Fruit fly (Drosophila melanogaster) ovary, adult (tissue): ENCODE results near the gene Atac1.

Experiments
- CG17801 ChIP-seq: fragments of 200-800 bp; optimal IDR thresholded peaks from 2 replicates; lab custom pipeline; 2019; ENCODE audit warnings: missing biosample characterization, mild to moderate bottlenecking, missing genetic modification characterization, moderate library complexity; ENCODE audit not compliant: partially characterized antibody

Atac1 gene

DNA sequence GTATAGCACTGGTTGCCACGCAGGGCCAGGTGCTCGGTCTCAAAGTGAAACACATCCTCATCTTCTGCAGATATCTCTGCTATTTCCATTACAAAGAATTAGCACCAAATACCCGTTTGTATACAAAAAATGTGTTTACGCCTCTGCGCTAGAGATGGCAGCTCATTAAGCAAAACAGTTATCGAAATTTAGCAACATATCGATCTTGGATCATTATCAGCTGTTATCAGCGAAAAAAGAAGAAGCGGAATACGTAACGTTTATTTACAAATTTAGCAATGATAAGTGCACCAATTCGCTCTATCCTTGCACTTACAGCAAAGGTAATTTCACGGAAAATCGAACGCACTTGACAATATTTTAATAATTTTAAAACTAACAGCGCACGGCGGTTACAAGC is at the start of gene Atac1, which contains the start of gene Hmgcl:
Gene Atac1 (minus strand): TSS at position 164 of the 400 bp plus-strand sequence.
Gene Hmgcl (plus strand): TSS at position 213 of the 400 bp plus-strand sequence.
- no peak for TF ChIP-seq CG17801 (GFP tag; lab: Kevin White, UChicago)

DNA sequence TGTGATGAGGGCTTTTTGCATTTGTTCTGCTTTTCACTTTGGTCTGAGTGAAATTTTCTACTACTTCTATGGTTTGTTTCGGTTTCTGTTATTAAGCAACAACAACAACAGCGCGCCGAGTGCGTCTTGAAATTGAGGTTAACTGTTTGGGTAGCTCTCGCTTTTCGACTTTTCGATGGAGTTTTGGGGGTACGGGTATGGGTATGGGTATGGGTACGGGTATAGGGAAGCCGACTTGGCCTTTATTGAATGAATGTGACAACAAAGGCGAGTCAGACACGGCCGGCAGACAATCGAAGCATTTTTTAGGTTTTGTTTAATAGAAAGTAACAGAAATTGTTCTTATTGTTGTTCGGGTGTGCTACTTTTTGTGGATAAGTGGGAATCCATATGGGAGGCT is 47.4 kb upstream of the Atac1 start:
- TF ChIP-seq CG17801 (GFP tag; lab: Kevin White, UChicago): no peak

DNA sequence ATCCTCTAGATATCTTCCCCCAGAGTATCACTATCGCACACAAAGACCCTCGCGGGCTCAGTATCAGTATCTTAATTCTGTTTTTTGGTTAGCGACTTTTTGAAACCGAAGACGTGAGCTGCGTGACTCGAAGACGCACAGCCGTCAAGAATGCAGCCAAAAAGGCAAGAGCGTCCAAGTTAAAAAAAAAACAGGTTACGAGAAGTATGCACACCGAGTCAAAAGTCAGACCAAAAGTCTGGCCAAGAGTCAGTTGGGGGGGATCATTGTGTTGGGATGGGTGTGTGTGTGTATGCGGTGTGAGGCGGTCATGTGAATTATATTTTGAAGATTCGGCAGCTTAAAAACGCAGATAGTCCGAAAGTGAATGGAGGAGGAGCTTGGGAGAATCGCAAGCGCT is 45.4 kb upstream of the Atac1 start:
- TF ChIP-seq CG17801 (GFP tag; lab: Kevin White, UChicago): no peak

DNA sequence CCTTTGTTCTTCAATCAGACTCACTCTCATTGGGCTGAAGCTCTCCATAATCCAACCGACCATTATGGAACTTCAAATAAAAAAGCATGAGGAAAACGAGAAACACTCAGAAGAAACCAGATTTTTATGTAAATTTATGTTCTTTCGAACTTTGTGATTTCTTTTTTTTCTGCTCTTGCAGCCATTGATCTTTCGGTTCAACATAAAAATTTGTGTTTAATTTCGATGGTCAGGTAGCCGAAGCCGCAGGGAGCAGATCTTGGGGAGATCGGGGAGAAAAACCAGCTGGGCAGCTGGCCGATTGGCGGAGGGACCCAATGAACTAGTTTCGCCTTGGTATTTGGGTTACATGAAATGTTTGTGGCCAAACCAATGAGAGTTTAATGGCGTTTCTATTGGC is 44.2 kb upstream of the Atac1 start:
- TF ChIP-seq CG17801 (GFP tag; lab: Kevin White, UChicago): no peak

DNA sequence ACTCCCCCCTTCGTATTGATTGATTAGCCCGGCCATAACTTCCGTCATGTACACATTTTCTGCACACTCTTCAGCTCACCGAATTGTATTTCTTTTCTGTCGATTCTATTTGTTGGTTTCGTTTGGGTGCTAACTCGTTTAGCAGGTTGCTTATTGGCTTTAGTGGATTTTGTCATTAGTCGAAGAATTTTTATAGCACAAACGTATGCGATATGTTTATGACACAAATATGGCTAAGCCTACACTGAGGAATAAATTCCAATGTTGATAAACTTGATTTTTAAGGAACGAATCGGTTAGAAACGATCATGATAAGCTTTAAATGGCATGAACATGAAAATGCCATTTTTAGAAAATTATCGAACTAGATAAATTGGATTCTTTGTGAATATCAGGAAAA is 38.6 kb upstream of the Atac1 start:
- TF ChIP-seq CG17801 (GFP tag; lab: Kevin White, UChicago): no peak

DNA sequence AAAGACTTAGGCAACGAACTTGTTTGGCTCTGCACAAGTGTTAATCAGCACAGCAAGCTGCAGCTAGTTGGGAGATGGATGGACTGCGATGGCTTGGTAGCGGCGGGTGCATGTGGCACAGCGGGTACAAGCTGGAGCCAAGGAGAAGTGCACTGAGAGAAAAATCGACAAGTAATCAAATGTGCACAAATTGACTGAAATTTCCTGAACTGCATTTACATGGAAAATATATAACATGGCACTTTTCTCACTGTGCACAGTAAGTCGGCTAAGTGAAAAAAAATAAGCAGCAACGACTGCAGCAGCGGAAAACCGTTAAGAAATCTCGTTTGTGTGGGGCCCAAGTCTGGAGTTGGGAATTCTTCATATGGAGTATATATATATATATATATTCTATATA is 31.0 kb upstream of the Atac1 start:
- TF ChIP-seq CG17801 (GFP tag; lab: Kevin White, UChicago): no peak

DNA sequence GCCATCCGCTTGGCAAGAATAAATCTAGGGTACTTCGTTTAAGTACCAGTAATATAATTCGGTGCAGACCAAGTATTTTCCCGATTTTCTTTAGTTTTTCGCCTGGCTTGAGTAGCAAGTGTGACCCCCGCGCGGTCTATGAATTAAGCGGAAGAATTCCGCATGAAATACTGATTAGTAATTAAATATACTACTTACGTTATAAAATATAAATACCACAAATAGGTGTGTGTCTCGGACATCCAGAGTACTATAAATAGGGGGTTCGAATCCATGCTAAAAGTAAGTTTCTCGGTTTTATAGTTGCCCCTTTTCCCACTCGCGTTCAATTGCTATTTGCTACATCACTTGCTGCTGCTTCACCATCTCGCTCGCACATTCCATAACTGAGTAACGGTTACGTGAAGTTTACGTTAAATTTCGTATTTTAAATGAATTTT is 11.5 kb upstream of the Atac1 start, which contains the start of gene snRNP-U1-70K:
Gene snRNP-U1-70K (minus strand): TSS at position 141 of the 440 bp plus-strand sequence.
- TF ChIP-seq CG17801 (GFP tag; lab: Kevin White, UChicago): no peak

DNA sequence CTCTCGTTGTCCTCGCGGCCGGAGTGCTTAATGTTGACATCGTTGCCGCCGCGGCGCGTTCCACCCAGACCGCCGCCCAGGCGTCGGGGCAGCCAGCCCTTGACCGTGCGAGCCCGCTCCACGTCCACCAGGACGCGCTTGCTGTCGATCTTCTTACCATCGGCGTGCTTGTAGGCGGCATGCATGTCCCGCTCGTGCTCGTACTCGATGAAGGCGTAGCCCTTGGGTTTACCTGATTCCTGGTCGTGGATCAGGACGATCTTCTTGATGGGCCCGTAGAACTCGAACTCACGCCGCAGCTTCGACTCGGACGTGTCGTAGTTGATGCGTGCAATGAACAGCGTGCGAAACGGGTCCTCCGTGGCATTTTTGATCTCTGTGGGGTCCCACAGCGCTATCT is 10.7 kb upstream of the Atac1 start:
- TF ChIP-seq CG17801 (GFP tag; lab: Kevin White, UChicago): no peak

DNA sequence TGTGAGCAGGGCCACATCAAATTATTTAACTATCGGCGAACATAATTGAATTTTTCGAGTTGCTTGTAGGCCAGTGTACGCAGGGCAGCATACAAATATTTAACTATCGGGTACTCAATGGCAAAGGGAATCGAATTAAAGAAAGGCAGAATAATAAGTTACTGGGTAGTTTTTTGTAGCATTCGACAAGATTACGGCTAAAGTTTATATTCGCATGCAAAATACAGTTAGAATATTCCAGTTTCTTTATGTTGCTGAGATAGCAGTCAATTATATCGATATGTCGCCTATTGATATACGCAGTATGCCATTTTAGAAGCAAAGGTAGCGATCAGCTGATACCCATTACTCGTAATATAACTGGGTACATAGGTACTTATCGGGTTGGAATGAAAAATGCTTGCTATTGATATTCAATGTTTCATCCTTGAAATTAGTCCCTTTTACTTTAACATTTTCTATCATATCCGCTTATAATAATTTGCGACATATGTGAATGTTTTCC is 7.9 kb upstream of the Atac1 start:
- peak; percentile 1 for TF ChIP-seq CG17801 (GFP tag; lab: Kevin White, UChicago)

DNA sequence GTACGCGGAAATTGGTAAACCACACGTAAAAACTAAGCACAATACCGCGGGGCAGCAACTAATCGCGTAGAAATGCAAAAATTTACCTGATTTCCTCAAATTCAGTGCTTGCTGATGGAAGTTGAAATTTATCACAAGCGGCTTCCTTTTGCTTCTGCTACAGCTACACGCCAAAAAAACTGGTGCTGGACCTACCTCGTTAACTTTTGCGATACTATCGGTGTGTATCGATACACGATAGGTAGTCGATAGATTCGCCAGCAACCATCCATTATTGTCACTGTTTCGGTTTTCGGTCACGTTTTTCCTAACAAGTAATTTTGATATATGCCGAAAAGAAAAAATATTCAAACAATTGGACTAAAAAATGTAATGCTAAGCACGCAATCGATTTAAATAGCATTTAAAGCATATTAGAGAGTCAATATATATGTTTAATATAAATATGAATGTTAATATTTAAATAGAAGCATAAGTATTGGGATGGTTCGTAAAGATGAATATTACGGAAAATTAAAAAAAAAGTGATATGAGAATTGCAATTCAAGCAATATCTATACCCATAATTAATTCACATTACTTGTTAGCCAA is 7.4 kb upstream of the Atac1 start, which contains the start of gene Sumo:
Gene Sumo (minus strand): TSS at position 223 of the 591 bp plus-strand sequence.
- TF ChIP-seq CG17801 (GFP tag; lab: Kevin White, UChicago): no peak

DNA sequence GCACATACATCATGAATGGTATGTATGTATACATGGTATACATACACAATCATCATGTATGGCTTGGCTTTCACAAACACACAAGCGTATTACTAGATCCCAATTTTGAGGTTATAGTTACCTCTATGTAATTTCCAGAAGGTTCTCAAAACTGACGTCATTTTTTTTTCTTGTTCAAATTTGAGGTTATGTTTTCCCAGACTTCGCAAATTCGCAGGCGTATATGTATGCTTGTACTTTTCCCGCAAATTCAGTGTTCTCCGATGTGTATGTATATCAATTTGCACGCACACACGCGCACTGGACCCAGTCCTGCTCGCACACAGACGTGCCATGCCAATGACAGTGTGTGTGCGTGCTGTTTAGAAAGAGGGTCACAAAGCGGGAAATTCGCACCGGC is 6.2 kb upstream of the Atac1 start:
- no peak for TF ChIP-seq CG17801 (GFP tag; lab: Kevin White, UChicago)

DNA sequence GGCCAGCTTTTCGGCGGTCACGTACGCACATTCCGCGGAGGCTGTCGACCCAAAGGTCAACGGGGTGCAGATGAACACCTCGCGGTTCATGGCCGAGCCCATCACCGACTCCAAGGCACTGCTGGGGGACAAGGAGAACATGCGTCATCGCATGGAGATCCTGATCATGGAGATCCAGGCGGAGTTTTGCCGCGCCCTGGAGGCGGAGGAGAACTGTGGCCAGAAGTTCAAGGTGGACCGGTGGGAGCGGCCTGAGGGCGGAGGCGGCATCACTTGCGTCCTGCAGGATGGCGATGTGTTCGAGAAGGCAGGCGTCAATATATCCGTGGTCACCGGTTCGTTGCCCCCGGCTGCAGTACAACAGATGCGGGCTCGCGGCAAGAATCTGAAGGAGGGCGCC is 4.5 kb upstream of the Atac1 start:
- no peak for TF ChIP-seq CG17801 (GFP tag; lab: Kevin White, UChicago)

DNA sequence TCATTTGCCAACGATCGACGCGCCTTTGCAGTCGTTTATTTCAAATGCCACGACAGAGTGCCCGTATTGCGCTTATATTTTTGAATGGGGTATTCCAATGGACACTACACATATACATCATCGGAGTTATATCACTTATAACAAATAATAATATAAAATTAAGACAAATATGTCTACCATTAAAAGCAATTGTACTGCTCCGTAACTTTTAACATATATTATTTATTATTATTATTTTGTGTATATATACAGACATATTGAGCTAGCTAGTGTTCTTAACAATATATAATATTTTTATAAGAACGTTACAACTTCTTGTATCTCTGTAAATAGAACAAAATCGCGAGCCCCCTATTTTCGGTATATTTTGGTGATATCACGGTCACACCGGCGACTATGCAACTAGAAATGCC is 3.9 kb upstream of the Atac1 start, which contains the start of the genes sip2 and Coprox:
Gene sip2 (minus strand): TSS at position 53 of the 413 bp plus-strand sequence.
Gene Coprox (plus strand): TSS at position 400 of the 413 bp plus-strand sequence.
- peak; percentile 68 for TF ChIP-seq CG17801 (GFP tag; lab: Kevin White, UChicago)

DNA sequence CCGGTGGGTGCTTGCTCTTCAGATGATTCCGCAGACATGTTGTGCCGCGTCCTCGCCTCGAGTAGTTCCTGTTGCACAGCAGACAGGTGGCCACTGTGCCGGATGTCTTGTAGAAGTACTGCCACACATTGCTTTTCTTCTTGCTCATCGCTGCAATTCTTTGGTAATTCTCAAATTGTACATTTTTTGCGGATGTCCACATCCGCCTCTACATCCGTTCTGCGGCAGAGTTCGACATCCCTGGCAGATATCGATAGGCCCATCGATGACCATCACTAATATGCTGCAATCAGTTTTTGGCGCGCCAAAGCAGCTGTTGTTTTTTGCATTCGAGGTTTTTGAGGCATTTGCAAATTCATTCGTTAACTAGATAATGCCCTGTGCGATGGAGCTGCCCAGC is 3.4 kb downstream of the Atac1 start, which contains the start of the genes CG13775 and CG3430:
Gene CG13775 (minus strand): TSS at position 226 of the 400 bp plus-strand sequence.
Gene CG3430 (plus strand): TSS at position 284 of the 400 bp plus-strand sequence.
- TF ChIP-seq CG17801 (GFP tag; lab: Kevin White, UChicago): no peak

DNA sequence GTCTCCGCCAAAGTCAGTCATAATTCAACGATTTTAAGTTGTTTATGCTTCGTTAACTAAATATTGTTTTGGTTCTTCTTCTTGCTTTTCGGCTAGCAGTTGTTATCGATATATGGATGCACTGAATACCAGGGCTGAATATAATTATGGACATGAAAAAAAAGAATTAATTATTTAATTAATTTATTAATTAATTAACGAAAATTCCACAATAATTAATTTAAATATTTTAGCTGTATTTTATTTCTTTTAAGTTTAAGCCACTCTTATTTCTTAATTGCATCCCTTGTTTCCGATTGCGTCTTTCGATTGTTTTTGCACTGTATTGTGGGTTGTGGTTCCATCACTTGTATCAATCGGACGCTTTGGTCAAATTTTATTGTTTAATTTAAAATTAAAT is 10.0 kb downstream of the Atac1 start, which contains the start of the genes Gas41 and SA1:
Gene Gas41 (minus strand): TSS at position 112 of the 400 bp plus-strand sequence.
Gene SA1 (plus strand): TSS at position 326 of the 400 bp plus-strand sequence.
- TF ChIP-seq CG17801 (GFP tag; lab: Kevin White, UChicago): peak; percentile 18

DNA sequence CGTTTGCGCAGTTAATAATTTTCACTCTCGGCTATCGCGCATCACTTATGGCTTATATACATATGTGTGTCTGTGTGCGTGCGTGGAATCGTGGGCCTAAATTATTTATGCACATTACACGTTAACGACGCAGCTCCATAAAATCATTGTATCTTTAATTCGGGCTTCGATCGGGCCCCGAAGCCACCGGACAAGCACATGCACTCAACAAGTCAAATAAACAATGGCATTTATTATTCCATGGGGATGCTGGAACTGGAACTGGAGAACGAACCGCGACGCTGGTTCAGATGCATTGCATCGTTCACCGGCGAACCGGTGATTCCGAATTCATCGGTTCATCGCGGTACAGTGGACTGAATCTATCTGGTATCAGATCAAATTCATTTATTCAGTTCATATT is 11.6 kb downstream of the Atac1 start, which contains the start of gene ihog:
Gene ihog (minus strand): TSS at position 269 of the 403 bp plus-strand sequence.
- TF ChIP-seq CG17801 (GFP tag; lab: Kevin White, UChicago): no peak
